Worm (Caenorhabditis elegans): ENCODE measurements around the gene vps-35.

The vps-35 gene

ce11 chrII:5892813-5893212, 14.8 kb upstream of the vps-35 start (continued):
- TF ChIP-seq akir-1 (GFP tag; optimal IDR thresholded peaks at IDR 0.05) (no peak), F49E8.2 (tag; optimal IDR thresholded peaks at IDR 0.05; ENCODE audit: insufficient read depth) (no peak), Y79H2A.3 (GFP tag; conservative IDR thresholded peaks at IDR 0.05) (no peak), nfyb-1 (GFP tag; IDR thresholded peaks at IDR 0.05) (no peak), nfya-1 (tag; optimal IDR thresholded peaks at IDR 0.05; ENCODE audit: borderline replicate concordance, insufficient read depth) (no peak), nhr-27 (tag; optimal IDR thresholded peaks at IDR 0.05) (no peak), mcd-1 (GFP tag; IDR thresholded peaks at IDR 0.05) (no peak), Y67H2A.10 (GFP tag; conservative IDR thresholded peaks at IDR 0.05) (no peak), cebp-1 (GFP tag; IDR thresholded peaks at IDR 0.05) (no peak), cebp-1 (tag; optimal IDR thresholded peaks at IDR 0.05) (peak; percentile 4), madf-10 (tag; optimal IDR thresholded peaks at IDR 0.05) (no peak), atf-7 (tag; optimal IDR thresholded peaks at IDR 0.05) (peak; percentile 25), lsy-27 (tag; optimal IDR thresholded peaks at IDR 0.05; ENCODE audit: borderline replicate concordance, insufficient read depth) (no peak), die-1 (tag; optimal IDR thresholded peaks at IDR 0.05) (no peak), somi-1 (GFP tag; optimal IDR thresholded peaks at IDR 0.05) (no peak), ztf-26 (tag; optimal IDR thresholded peaks at IDR 0.05) (peak; percentile 25), ztf-3 (GFP tag; optimal IDR thresholded peaks at IDR 0.05) (no peak), Y53G8AR.9 (GFP tag; conservative IDR thresholded peaks at IDR 0.05) (0 out of 2 replicates have a peak, but pooled peaks have one; percentile 47), mxl-1 (tag; optimal IDR thresholded peaks at IDR 0.05) (no peak), Y95B8A.8 (GFP tag; IDR thresholded peaks at IDR 0.05) (no peak), lag-1 (GFP tag; IDR thresholded peaks at IDR 0.05) (no peak), egrh-3 (GFP tag; IDR thresholded peaks at IDR 0.05) (no peak), ZK185.1 (tag; optimal IDR thresholded peaks at IDR 0.05; ENCODE audit: poor library complexity, severe bottlenecking) (no peak), bed-2 (GFP tag; IDR thresholded peaks at IDR 0.05) (no peak), hlh-26 (GFP tag; conservative IDR thresholded peaks at IDR 0.05) (no peak), F23B12.7 (tag; optimal IDR thresholded peaks at IDR 0.05; ENCODE audit: insufficient read depth) (no peak), nhr-80 (tag; optimal IDR thresholded peaks at IDR 0.05) (no peak), bed-1 (GFP tag; IDR thresholded peaks at IDR 0.05) (no peak), lir-1 (GFP tag; conservative IDR thresholded peaks at IDR 0.05) (no peak), dpl-1 (GFP tag; optimal IDR thresholded peaks at IDR 0.05) (no peak), egl-18 (GFP tag; IDR thresholded peaks at IDR 0.05) (no peak), tlf-1 (GFP tag; optimal IDR thresholded peaks at IDR 0.05) (no peak), let-607 (tag; optimal IDR thresholded peaks at IDR 0.05) (no peak), Y56A3A.18 (GFP tag; IDR thresholded peaks at IDR 0.05) (no peak)

- TF ChIP-seq mcd-1 (GFP tag; IDR thresholded peaks at IDR 0.05) (no peak), B0336.3 (GFP tag; IDR thresholded peaks at IDR 0.05) (no peak), aptf-3 (GFP tag; IDR thresholded peaks at IDR 0.05) (no peak), ztf-6 (GFP tag; IDR thresholded peaks at IDR 0.05) (no peak), ztf-26 (tag; optimal IDR thresholded peaks at IDR 0.05) (no peak), ama-1 (optimal IDR thresholded peaks at IDR 0.05) (no peak), ama-1 (GFP tag; optimal IDR thresholded peaks at IDR 0.05) (no peak), egl-18 (GFP tag; IDR thresholded peaks at IDR 0.05) (no peak), sptf-2 (GFP tag; optimal IDR thresholded peaks at IDR 0.05) (no peak), fkh-3 (tag; optimal IDR thresholded peaks at IDR 0.05) (no peak), lsy-27 (tag; optimal IDR thresholded peaks at IDR 0.05; ENCODE audit: borderline replicate concordance, insufficient read depth) (no peak), xnd-1 (tag; optimal IDR thresholded peaks at IDR 0.05) (no peak), cebp-1 (GFP tag; IDR thresholded peaks at IDR 0.05) (no peak), cebp-1 (tag; optimal IDR thresholded peaks at IDR 0.05) (no peak), dpff-1 (tag; optimal IDR thresholded peaks at IDR 0.05) (no peak), nhr-179 (tag; optimal IDR thresholded peaks at IDR 0.05) (no peak), ztf-18 (tag; optimal IDR thresholded peaks at IDR 0.05) (no peak), hsf-1 (GFP tag; IDR thresholded peaks at IDR 0.05) (no peak)
Measured at ce11 chrII:5895870-5896269, 11.7 kb upstream of the vps-35 start, which contains the start of gene F59G1.4. TSS of gene F59G1.4 (plus strand) at chrII:5896170.

All from whole organism, young adult.